Fruit fly (Drosophila melanogaster): ENCODE results near the gene Ca-alpha1T.

Ca-alpha1T gene

dm6 chrX:6089679-6090460, 102.4 kb downstream of the Ca-alpha1T start, which contains the start of gene raptor:
Gene raptor, minus strand, starts transcription at chrX:6090201.
- no peak for TF ChIP-seq pan (optimal IDR thresholded peaks at IDR 0.05)
- TF ChIP-seq psq (optimal IDR thresholded peaks at IDR 0.05), result no peak
- TF ChIP-seq CG8478 (optimal IDR thresholded peaks at IDR 0.05), result no peak
- no peak for TF ChIP-seq Dll (optimal IDR thresholded peaks at IDR 0.05)
- no peak for TF ChIP-seq EcR (GFP tag; optimal IDR thresholded peaks at IDR 0.05)

dm6 chrX:6081296-6081695, 111.0 kb downstream of the Ca-alpha1T start, which contains the start of gene CG4660:
Gene CG4660, minus strand, starts transcription at chrX:6081372.
- no peak for TF ChIP-seq usp (GFP tag; optimal IDR thresholded peaks at IDR 0.05)
- no peak for TF ChIP-seq EcR (GFP tag; optimal IDR thresholded peaks at IDR 0.05)
- TF ChIP-seq psq (optimal IDR thresholded peaks at IDR 0.05), result no peak
- TF ChIP-seq CG8478 (optimal IDR thresholded peaks at IDR 0.05), result no peak
- TF ChIP-seq pan (optimal IDR thresholded peaks at IDR 0.05), result no peak
- no peak for TF ChIP-seq Dll (optimal IDR thresholded peaks at IDR 0.05)

dm6 chrX:6077686-6078085, 114.6 kb downstream of the Ca-alpha1T start, which contains the start of gene CG4666:
Gene CG4666, minus strand, starts transcription at chrX:6077786.
- TF ChIP-seq pan (optimal IDR thresholded peaks at IDR 0.05) (no peak), psq (optimal IDR thresholded peaks at IDR 0.05) (no peak), Dll (optimal IDR thresholded peaks at IDR 0.05) (no peak), usp (GFP tag; optimal IDR thresholded peaks at IDR 0.05) (no peak), CG8478 (optimal IDR thresholded peaks at IDR 0.05) (no peak), EcR (GFP tag; optimal IDR thresholded peaks at IDR 0.05) (no peak)

dm6 chrX:6077043-6077547, 115.2 kb downstream of the Ca-alpha1T start:
- TF ChIP-seq usp (GFP tag; optimal IDR thresholded peaks at IDR 0.05) (no peak), pan (optimal IDR thresholded peaks at IDR 0.05) (no peak), EcR (GFP tag; optimal IDR thresholded peaks at IDR 0.05) (no peak), CG8478 (optimal IDR thresholded peaks at IDR 0.05) (no peak), psq (optimal IDR thresholded peaks at IDR 0.05) (no peak), Dll (optimal IDR thresholded peaks at IDR 0.05) (no peak)

dm6 chrX:6075586-6075985, 116.7 kb downstream of the Ca-alpha1T start:
- TF ChIP-seq psq (optimal IDR thresholded peaks at IDR 0.05), result no peak
- no peak for TF ChIP-seq pan (optimal IDR thresholded peaks at IDR 0.05)
- no peak for TF ChIP-seq Dll (optimal IDR thresholded peaks at IDR 0.05)
- no peak for TF ChIP-seq usp (GFP tag; optimal IDR thresholded peaks at IDR 0.05)
- TF ChIP-seq EcR (GFP tag; optimal IDR thresholded peaks at IDR 0.05), result no peak
- no peak for TF ChIP-seq CG8478 (optimal IDR thresholded peaks at IDR 0.05)

- TF ChIP-seq EcR (GFP tag; optimal IDR thresholded peaks at IDR 0.05), result no peak
- no peak for TF ChIP-seq usp (GFP tag; optimal IDR thresholded peaks at IDR 0.05)
- no peak for TF ChIP-seq pan (optimal IDR thresholded peaks at IDR 0.05)
- TF ChIP-seq Dll (optimal IDR thresholded peaks at IDR 0.05), result no peak
- TF ChIP-seq CG8478 (optimal IDR thresholded peaks at IDR 0.05), result no peak
- no peak for TF ChIP-seq psq (optimal IDR thresholded peaks at IDR 0.05)
These were observed 117.4 kb downstream of the Ca-alpha1T start, which contains the start of gene Tsp5D for dm6 chrX:6074845-6075244. Gene Tsp5D, minus strand, starts transcription at chrX:6074857.

- TF ChIP-seq CG8478 (optimal IDR thresholded peaks at IDR 0.05), result no peak
- TF ChIP-seq psq (optimal IDR thresholded peaks at IDR 0.05), result no peak
- no peak for TF ChIP-seq usp (GFP tag; optimal IDR thresholded peaks at IDR 0.05)
- TF ChIP-seq EcR (GFP tag; optimal IDR thresholded peaks at IDR 0.05), result no peak
- TF ChIP-seq pan (optimal IDR thresholded peaks at IDR 0.05), result no peak
- TF ChIP-seq Dll (optimal IDR thresholded peaks at IDR 0.05), result no peak
These were observed 123.6 kb downstream of the Ca-alpha1T start for dm6 chrX:6068714-6069113.

- no peak for TF ChIP-seq EcR (GFP tag; optimal IDR thresholded peaks at IDR 0.05)
- no peak for TF ChIP-seq Dll (optimal IDR thresholded peaks at IDR 0.05)
These were observed 124.8 kb downstream of the Ca-alpha1T start, which contains the start of gene CG5928 for dm6 chrX:6067281-6068008. Gene CG5928, plus strand, starts transcription at chrX:6067958.

dm6 chrX:6066316-6066715, 126.0 kb downstream of the Ca-alpha1T start, which contains the start of gene CG43115:
Gene CG43115, minus strand, starts transcription at chrX:6066416.
- TF ChIP-seq pan (optimal IDR thresholded peaks at IDR 0.05) (no peak), psq (optimal IDR thresholded peaks at IDR 0.05) (no peak), Dll (optimal IDR thresholded peaks at IDR 0.05) (no peak), CG8478 (optimal IDR thresholded peaks at IDR 0.05) (no peak), usp (GFP tag; optimal IDR thresholded peaks at IDR 0.05) (no peak), EcR (GFP tag; optimal IDR thresholded peaks at IDR 0.05) (no peak)

dm6 chrX:6064508-6064907, 127.8 kb downstream of the Ca-alpha1T start:
- TF ChIP-seq Dll (optimal IDR thresholded peaks at IDR 0.05) (no peak), usp (GFP tag; optimal IDR thresholded peaks at IDR 0.05) (no peak), pan (optimal IDR thresholded peaks at IDR 0.05) (no peak), CG8478 (optimal IDR thresholded peaks at IDR 0.05) (no peak), psq (optimal IDR thresholded peaks at IDR 0.05) (no peak), EcR (GFP tag; optimal IDR thresholded peaks at IDR 0.05) (no peak)

- no peak for TF ChIP-seq usp (GFP tag; optimal IDR thresholded peaks at IDR 0.05)
- no peak for TF ChIP-seq Dll (optimal IDR thresholded peaks at IDR 0.05)
- TF ChIP-seq psq (optimal IDR thresholded peaks at IDR 0.05), result no peak
- TF ChIP-seq pan (optimal IDR thresholded peaks at IDR 0.05), result no peak
- TF ChIP-seq EcR (GFP tag; optimal IDR thresholded peaks at IDR 0.05), result no peak
- TF ChIP-seq CG8478 (optimal IDR thresholded peaks at IDR 0.05), result no peak
These were observed 130.1 kb downstream of the Ca-alpha1T start for dm6 chrX:6062160-6062559.

Measured in whole organism.